Fruit fly (Drosophila melanogaster) whole organism, larva: ENCODE measurements around the gene mfas.
A peak's percentile ranks its signal among the peaks of the same experiment; 100 is the strongest.
"Not testable (repeated sequence)": the region's sequence is repeated elsewhere in the genome, so short reads cannot be mapped to it uniquely, and the experiment has no call there.

Experiments used
- noc ChIP-seq: fragments of 200-800 bp; sonication (Bioruptor generic); optimal IDR thresholded peaks from 3 replicates; lab custom pipeline; 2019; ENCODE audit warnings: missing biosample characterization, mild to moderate bottlenecking, missing genetic modification characterization, moderate library complexity

The mfas gene

dm6 chr3R:11984441-11984840 lies 8.7 kb downstream of the mfas start, which contains the start of gene CG3397:
TSS of gene CG3397 (minus strand) at chr3R:11984541.
- no peak for TF ChIP-seq noc

dm6 chr3R:11982547-11982946 lies 10.6 kb downstream of the mfas start:
- no peak for TF ChIP-seq noc

dm6 chr3R:11981962-11982361 lies 11.2 kb downstream of the mfas start, which contains the start of gene CG12224:
TSS of gene CG12224 (minus strand) at chr3R:11982062.
- TF ChIP-seq noc: no peak

DNA sequence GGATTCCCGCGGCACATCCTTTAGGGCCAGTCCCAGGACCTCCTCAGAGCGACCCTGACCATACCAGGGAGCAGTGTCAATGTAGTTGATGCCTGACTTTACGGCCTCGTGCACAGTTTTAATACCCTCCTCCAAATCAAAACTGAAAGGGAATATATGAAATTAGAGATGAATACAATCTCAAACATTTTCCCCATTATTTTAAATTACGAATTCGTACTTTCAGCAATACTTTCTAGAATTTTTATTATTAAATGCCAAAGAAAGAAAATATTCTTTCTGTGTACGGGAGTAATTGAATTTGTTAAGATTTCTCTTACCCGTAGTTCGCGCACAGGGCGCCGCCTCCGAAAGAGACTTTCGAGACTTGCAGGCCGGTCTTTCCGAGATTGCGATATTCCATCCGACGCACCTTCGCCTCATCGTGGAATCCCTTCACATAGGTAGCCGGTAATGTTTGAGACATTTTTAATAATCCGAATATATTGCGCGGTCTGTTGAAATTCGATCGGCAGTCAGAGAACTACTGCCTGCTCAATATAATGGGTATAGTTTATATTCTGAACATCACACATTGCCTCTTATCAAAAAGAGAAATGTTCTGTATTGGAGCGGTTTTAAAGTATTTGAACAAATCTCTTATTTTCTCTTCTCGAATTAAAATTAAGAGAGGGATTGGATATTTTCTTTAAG lies 13.1 kb downstream of the mfas start, which contains the start of gene CG18547:
Gene CG18547, minus strand, starts transcription at position 512 of the 693 bp plus-strand sequence.
- no peak for TF ChIP-seq noc

DNA sequence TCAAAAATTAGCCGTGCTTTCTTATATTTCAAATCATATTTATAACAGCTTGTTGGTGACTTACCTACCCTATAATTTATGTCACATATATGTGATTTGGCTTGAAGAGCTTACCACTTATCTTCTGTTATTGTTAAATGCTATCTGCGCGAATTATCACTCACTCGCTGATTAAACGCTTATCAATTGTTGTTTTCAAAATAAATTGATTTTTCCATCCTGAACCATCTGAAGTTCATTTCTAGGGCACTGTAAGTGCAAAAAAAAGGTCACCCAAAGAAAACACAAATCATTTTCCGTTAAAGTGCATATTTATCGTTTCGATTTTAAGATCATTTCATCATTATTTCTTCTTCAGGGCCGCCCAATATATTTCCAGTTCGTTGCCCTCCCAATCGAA lies 14.8 kb downstream of the mfas start:
- TF ChIP-seq noc: no peak

DNA sequence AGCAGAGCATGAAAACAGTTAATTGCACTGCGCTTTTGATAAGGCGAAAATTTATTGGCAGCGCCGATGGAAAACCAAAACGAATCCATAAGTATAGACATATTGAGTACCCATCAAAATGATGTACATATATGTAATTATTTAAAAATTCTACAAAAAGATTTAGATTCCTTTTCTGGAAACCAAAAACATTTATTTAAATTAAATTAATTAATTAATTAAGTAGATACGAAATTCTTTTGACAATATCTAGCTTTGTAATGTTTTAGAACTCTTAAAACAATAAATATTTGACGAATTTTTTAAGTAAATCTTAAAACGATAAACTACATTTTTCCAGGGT lies 15.8 kb downstream of the mfas start:
- TF ChIP-seq noc: no peak

DNA sequence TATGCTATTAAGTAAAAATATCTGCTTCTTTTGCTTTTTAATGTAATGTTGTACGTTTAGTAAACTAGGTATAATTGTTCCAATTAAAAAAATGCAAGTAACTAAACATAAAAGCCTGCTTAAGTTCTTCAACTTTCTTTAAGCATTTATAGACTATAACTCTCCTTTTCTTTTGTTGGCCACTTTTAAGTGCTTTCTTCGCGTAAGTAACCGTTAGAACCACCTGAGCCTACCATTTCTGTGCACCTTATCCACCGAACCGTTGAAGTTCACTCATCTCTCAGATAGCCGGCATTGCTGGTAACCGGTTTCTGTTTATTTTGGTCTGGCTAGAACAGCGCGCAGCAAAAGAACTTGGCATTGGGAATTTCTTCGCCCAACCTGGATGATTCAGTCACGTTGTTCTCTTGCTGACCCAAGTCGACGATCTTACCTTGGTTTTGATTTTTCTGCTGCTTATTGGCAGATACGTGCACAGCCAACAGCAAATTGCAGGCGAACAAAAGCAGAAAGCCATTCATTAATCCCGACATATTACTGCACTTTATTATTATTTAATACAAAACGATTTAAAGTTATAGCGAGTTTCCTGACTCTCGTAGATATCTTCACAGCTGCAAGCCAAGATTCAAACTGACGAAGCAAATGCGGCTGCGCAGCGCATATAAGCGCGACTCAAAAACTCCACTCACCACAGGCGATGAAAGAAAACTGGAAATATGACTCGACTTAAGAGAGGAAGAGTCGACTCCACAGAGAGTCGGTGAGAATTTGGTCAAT lies 16.4 kb downstream of the mfas start, which contains the start of gene CG10005:
Gene CG10005, minus strand, starts transcription at position 642 of the 780 bp plus-strand sequence.
- TF ChIP-seq noc: no peak

dm6 chr3R:11974631-11975030 lies 18.5 kb downstream of the mfas start, which contains the start of gene Tango9:
TSS of gene Tango9 (minus strand) at chr3R:11974910.
- TF ChIP-seq noc: no peak

DNA sequence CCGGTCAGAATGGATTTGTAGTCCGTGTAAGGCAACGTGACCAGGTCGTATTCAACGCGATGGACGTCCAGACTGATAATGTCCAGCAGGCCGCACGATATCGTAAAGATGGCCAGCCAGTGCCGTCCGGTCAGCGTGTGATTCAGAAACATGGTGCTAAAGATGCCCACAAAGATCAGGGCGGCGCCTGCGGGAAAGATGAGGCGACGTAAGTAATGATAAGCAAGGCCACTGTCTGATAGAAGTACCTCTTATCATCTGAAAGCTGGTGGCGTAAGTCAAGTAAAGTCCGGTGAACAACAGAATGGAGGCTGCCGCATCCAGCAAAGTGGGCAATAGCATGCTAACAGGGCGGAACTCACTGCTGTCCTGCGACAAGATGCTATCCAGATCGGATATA lies 19.3 kb downstream of the mfas start:
- no peak for TF ChIP-seq noc

DNA sequence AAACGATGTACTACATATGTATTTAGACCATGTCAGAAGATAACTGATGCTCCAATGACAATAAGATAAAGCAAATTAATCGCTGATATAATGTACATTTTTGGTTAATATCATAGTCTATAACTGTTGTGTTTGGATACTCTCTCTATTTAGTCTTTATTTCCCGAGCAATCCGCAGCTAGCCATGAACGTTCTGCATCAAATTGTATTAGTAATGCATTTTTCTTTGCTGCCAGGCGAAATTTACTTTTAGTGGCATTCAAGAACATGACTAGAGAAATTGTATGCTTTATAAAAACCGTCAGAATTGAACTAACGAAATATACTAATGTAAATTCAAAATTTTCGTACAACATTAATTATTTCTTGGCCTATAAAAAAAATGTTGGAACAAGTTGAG lies 21.7 kb downstream of the mfas start, which contains the start of gene GC2:
Gene GC2, plus strand, starts transcription at position 301 of the 400 bp plus-strand sequence.
- no peak for TF ChIP-seq noc

dm6 chr3R:11969217-11969616 lies 23.9 kb downstream of the mfas start:
- TF ChIP-seq noc: peak; percentile 35

DNA sequence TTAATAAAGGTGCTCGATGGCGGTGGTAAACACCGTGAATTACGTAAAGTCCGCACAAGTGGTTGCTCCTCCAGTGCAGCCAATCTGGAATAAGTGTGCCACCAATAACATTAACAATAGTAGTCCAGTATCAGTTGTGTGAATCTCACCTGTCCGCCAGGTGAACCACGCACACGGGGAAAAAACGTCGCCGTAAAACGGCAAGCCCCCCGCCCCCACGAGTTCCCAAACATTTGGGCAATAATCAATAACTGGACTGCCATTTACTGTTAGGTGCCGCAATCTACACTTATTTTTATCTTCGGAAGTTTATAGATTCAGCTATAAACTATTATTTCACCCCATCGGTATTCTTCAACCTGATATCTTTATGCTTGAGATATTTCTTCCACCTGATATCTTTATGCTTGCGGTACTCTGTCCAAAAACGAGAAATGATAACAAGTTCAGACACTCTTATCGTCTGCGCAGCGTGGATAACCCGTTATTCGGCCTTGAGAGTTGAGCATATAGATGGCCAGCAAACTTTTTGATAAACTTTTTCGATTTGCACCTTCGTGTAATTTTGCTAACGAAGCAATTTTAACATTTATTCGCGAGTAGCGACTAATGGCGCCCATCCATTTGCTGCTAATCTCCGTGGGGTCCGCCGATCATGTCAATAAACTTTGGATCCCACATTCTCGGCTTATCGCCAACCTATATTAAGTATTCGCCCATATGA lies 24.9 kb downstream of the mfas start:
- TF ChIP-seq noc: peak; percentile 15

dm6 chr3R:11967262-11968029 lies 25.7 kb downstream of the mfas start, which contains the start of the genes CG12213 and GC1:
TSS of gene CG12213 (minus strand) at chr3R:11967691.
TSS of gene GC1 (plus strand) at chr3R:11967708.
- no peak for TF ChIP-seq noc

DNA sequence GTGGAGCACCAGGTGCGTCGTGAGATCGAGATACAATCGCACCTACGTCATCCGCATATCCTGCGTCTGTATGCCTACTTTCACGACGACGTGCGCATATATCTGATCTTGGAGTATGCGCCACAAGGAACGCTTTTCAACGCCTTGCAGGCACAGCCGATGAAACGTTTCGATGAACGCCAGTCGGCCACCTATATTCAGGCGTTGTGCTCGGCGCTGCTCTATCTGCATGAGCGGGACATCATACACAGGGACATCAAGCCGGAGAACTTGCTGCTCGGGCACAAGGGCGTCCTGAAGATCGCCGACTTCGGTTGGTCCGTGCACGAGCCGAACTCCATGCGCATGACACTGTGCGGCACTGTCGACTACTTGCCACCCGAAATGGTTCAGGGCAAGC lies 29.1 kb downstream of the mfas start:
- TF ChIP-seq noc: no peak

dm6 chr3R:11962739-11963214 lies 30.3 kb downstream of the mfas start, which contains the start of the genes CG3281 and aurA:
TSS of gene CG3281 (minus strand) at chr3R:11962805.
TSS of gene aurA (plus strand) at chr3R:11963124.
- peak; percentile 74 for TF ChIP-seq noc

- not testable (repeated sequence) for TF ChIP-seq noc
These were observed 34.9 kb downstream of the mfas start, which contains the start of gene Hsp70Ab for dm6 chr3R:11958235-11958634. TSS of gene Hsp70Ab (plus strand) at chr3R:11958535.
